Fruit fly (Drosophila melanogaster): ENCODE data around the gene Srp54.

The Srp54 gene

DNA sequence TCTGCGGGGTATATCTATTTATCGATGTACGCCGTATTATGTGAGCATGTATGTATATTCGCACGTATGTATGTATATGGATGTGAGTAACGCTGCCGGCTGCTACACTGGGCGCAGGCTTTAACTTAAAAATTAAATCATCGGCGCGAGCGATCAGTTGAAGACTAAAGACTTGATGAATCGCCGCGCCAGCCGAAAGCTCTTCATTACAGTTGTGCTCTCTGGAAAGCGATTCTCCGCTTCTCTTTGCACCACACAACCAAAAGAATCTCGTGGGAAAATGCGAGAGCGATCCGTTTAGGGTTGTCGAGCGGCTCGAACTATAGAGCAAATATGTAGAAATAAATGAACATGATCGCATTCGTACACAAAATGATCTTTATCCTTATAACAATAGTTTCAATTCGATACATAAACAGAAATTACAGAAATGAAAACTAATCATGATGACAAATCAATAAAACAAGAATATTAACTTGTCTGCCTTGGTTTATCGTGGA, 4.2 kb upstream of the Srp54 start, which contains the start of gene CG13124 (continued):
- TF ChIP-seq CG15514 (GFP tag; optimal IDR thresholded peaks at IDR 0.05) (peak; percentile 43), CG3726 (GFP tag; IDR thresholded peaks at IDR 0.05) (no peak), E2f1 (GFP tag; IDR thresholded peaks at IDR 0.05) (no peak), salm (tag; optimal IDR thresholded peaks at IDR 0.05) (peak; percentile 16), CG2120 (GFP tag; optimal IDR thresholded peaks at IDR 0.05) (peak; percentile 46), CG32532 (GFP tag; IDR thresholded peaks at IDR 0.05) (peak; percentile 73; the same call in 1 of the 2 replicates), CG9876 (GFP tag; optimal IDR thresholded peaks at IDR 0.05) (no peak), tap (tag; optimal IDR thresholded peaks at IDR 0.05) (no peak), ara (GFP tag; IDR thresholded peaks at IDR 0.05) (no peak), CG10959 (GFP tag; IDR thresholded peaks at IDR 0.05) (no peak), ERR (GFP tag; optimal IDR thresholded peaks at IDR 0.05) (peak; percentile 18), ind (GFP tag; optimal IDR thresholded peaks at IDR 0.05) (peak; percentile 0), CG11695 (GFP tag; IDR thresholded peaks at IDR 0.05) (peak; percentile 23; the same call in 1 of the 3 replicates), NFAT (GFP tag; IDR thresholded peaks at IDR 0.05) (peak; percentile 25; the same call in 1 of the 2 replicates), CrebB (tag; optimal IDR thresholded peaks at IDR 0.05) (peak; percentile 44), CG6765 (GFP tag; optimal IDR thresholded peaks at IDR 0.05) (peak; percentile 54), Asciz (GFP tag; optimal IDR thresholded peaks at IDR 0.05) (no peak), row (GFP tag; IDR thresholded peaks at IDR 0.05) (peak; percentile 70), CG12659 (GFP tag; optimal IDR thresholded peaks at IDR 0.05) (peak; percentile 20), ftz-f1 (GFP tag; optimal IDR thresholded peaks at IDR 0.05) (no peak), MESR4 (GFP tag; optimal IDR thresholded peaks at IDR 0.05) (peak; percentile 5), CG9932 (GFP tag; IDR thresholded peaks at IDR 0.05) (peak; percentile 53), CG10565 (GFP tag; optimal IDR thresholded peaks at IDR 0.05) (no peak), CG8944 (GFP tag; optimal IDR thresholded peaks at IDR 0.05) (no peak), gcm (GFP tag; optimal IDR thresholded peaks at IDR 0.05) (no peak), Xrp1 (GFP tag; IDR thresholded peaks at IDR 0.05) (peak; percentile 38; the same call in 1 of the 2 replicates), repo (GFP tag; optimal IDR thresholded peaks at IDR 0.05) (no peak), gsb (GFP tag; IDR thresholded peaks at IDR 0.05) (peak; percentile 7; the same call in 1 of the 2 replicates), CG14965 (GFP tag; optimal IDR thresholded peaks at IDR 0.05; ENCODE audit: borderline replicate concordance) (no peak), en (GFP tag; optimal IDR thresholded peaks at IDR 0.05) (no peak), CG17328 (GFP tag; IDR thresholded peaks at IDR 0.05) (peak; percentile 38; the same call in 1 of the 2 replicates), CG10267 (tag; optimal IDR thresholded peaks at IDR 0.05) (peak; percentile 0), CG6654 (GFP tag; optimal IDR thresholded peaks at IDR 0.05) (no peak), CG13424 (tag; optimal IDR thresholded peaks at IDR 0.05) (peak; percentile 40), bsh (GFP tag; optimal IDR thresholded peaks at IDR 0.05) (no peak), lbe (GFP tag; optimal IDR thresholded peaks at IDR 0.05) (no peak)

- TF ChIP-seq p53 (GFP tag; optimal IDR thresholded peaks at IDR 0.05) (no peak), CG17328 (GFP tag; IDR thresholded peaks at IDR 0.05) (peak; percentile 36), CG17802 (tag; optimal IDR thresholded peaks at IDR 0.05) (no peak), CG18619 (GFP tag; optimal IDR thresholded peaks at IDR 0.05) (peak; percentile 31), CG11247 (GFP tag; IDR thresholded peaks at IDR 0.05) (no peak), CG12659 (GFP tag; optimal IDR thresholded peaks at IDR 0.05) (peak; percentile 28), CG9437 (GFP tag; optimal IDR thresholded peaks at IDR 0.05) (no peak), usp (GFP tag; optimal IDR thresholded peaks at IDR 0.05) (no peak), ERR (GFP tag; optimal IDR thresholded peaks at IDR 0.05) (no peak), gsb (GFP tag; IDR thresholded peaks at IDR 0.05) (no peak), maf-S (GFP tag; optimal IDR thresholded peaks at IDR 0.05) (no peak), Chrac-16 (GFP tag; optimal IDR thresholded peaks at IDR 0.05) (no peak), sd (tag; optimal IDR thresholded peaks at IDR 0.05) (no peak), lov (optimal IDR thresholded peaks at IDR 0.05) (no peak), lov (GFP tag; IDR thresholded peaks at IDR 0.05) (0 out of 3 replicates have a peak, but pooled peaks have one; percentile 10), tup (GFP tag; optimal IDR thresholded peaks at IDR 0.05) (no peak), CG4360 (GFP tag; IDR thresholded peaks at IDR 0.05) (no peak), CG7786 (GFP tag; optimal IDR thresholded peaks at IDR 0.05) (no peak), repo (GFP tag; optimal IDR thresholded peaks at IDR 0.05) (no peak), kay (GFP tag; optimal IDR thresholded peaks at IDR 0.05) (no peak), Gsc (GFP tag; IDR thresholded peaks at IDR 0.05) (no peak), row (GFP tag; IDR thresholded peaks at IDR 0.05) (peak; percentile 81)
These were observed 928 bp upstream of the Srp54 start for dm6 chr2L:9911783-9912182.

Measured in whole organism, embryonic.